Worm (Caenorhabditis elegans) whole organism, L4 larva: Measurements from ENCODE around the gene T24D5.4.

ENCODE experiments used
- D1046.2 ChIP-seq: fragments of 200-800 bp; sonication (Bioruptor generic); IDR thresholded peaks from 2 replicates; pipeline ENCODE4 v1.3.6; 2022; ENCODE audit warnings: missing genetic modification characterization, missing compliant biosample characterization
- F37D6.2 ChIP-seq: sonication (generic microtip); optimal IDR thresholded peaks from 2 replicates; lab custom pipeline; 2016; ENCODE audit warnings: mild to moderate bottlenecking, missing genetic modification characterization, missing compliant biosample characterization
- T20F7.1 ChIP-seq: fragments of 200-800 bp; sonication (Bioruptor generic); optimal IDR thresholded peaks from 2 replicates; lab custom pipeline; 2018; ENCODE audit warnings: mild to moderate bottlenecking, missing genetic modification characterization, missing compliant biosample characterization
- T26A8.4 ChIP-seq: fragments of 200-800 bp; sonication (Bioruptor generic); IDR thresholded peaks from 2 replicates; pipeline ENCODE4 v1.3.6; 2022; ENCODE audit warnings: missing genetic modification characterization, missing compliant biosample characterization
- arid-1 ChIP-seq: fragments of 200-800 bp; sonication (Bioruptor generic); conservative IDR thresholded peaks from 2 replicates; pipeline ENCODE4 v1.3.6; 2022; ENCODE audit warnings: missing genetic modification reagents, missing genetic modification characterization, missing compliant biosample characterization
- ceh-20 ChIP-seq: fragments of 200-800 bp; sonication (Bioruptor generic); IDR thresholded peaks from 2 replicates; pipeline ENCODE4 v1.3.6; 2022; ENCODE audit warnings: missing genetic modification reagents, missing genetic modification characterization, missing compliant biosample characterization
- ceh-32 ChIP-seq: sonication (generic microtip); optimal IDR thresholded peaks from 2 replicates; lab custom pipeline; 2016; ENCODE audit warnings: mild to moderate bottlenecking, missing genetic modification characterization, missing compliant biosample characterization; ENCODE audit not compliant: poor library complexity
- ces-1 ChIP-seq: fragments of 150-350 bp; sonication (generic microtip); optimal IDR thresholded peaks from 4 replicates; lab custom pipeline; 2014; ENCODE audit warnings: missing biosample characterization, missing genetic modification reagents, missing genetic modification characterization
- cey-2 ChIP-seq: sonication (generic microtip); optimal IDR thresholded peaks from 3 replicates; lab custom pipeline; 2017; ENCODE audit warnings: missing genetic modification characterization, mild to moderate bottlenecking, missing compliant biosample characterization, antibody characterized with exemption, borderline replicate concordance; ENCODE audit not compliant: insufficient read depth
- daf-12 ChIP-seq: fragments of 150-350 bp; optimal IDR thresholded peaks from 2 replicates; lab custom pipeline; 2014; ENCODE audit warnings: missing biosample characterization, missing genetic modification reagents, missing genetic modification characterization
- dmd-9 ChIP-seq: fragments of 200-800 bp; sonication (Bioruptor generic); IDR thresholded peaks from 2 replicates; pipeline ENCODE4 v1.3.6; 2022; ENCODE audit warnings: missing genetic modification reagents, missing genetic modification characterization, missing compliant biosample characterization
- duxl-1 ChIP-seq: sonication (generic microtip); optimal IDR thresholded peaks from 2 replicates; lab custom pipeline; 2016; ENCODE audit warnings: mild to moderate bottlenecking, missing genetic modification characterization, moderate library complexity, missing compliant biosample characterization; ENCODE audit not compliant: poor library complexity
- dve-1 ChIP-seq: sonication (generic microtip); optimal IDR thresholded peaks from 2 replicates; lab custom pipeline; 2017; ENCODE audit warnings: antibody characterized with exemption, mild to moderate bottlenecking, missing genetic modification characterization, missing compliant biosample characterization; ENCODE audit not compliant: insufficient read depth
- egl-27 ChIP-seq: sonication (generic microtip); optimal IDR thresholded peaks from 3 replicates; lab custom pipeline; 2017; ENCODE audit warnings: missing biosample characterization, missing genetic modification reagents, missing genetic modification characterization
- fkh-10 ChIP-seq: fragments of 150-350 bp; optimal IDR thresholded peaks from 2 replicates; lab custom pipeline; 2014; ENCODE audit warnings: missing biosample characterization, missing genetic modification reagents, missing genetic modification characterization
- fos-1 ChIP-seq: fragments of 150-350 bp; optimal IDR thresholded peaks from 2 replicates; lab custom pipeline; 2014; ENCODE audit warnings: missing biosample characterization, missing genetic modification characterization
- hlh-30 ChIP-seq: sonication (generic microtip); optimal IDR thresholded peaks from 2 replicates; lab custom pipeline; 2017; ENCODE audit warnings: antibody characterized with exemption, mild to moderate bottlenecking, missing genetic modification characterization, missing compliant biosample characterization; ENCODE audit not compliant: insufficient read depth
- hmg-1.1 ChIP-seq: fragments of 200-800 bp; sonication (Bioruptor generic); IDR thresholded peaks from 2 replicates; pipeline ENCODE4 v1.3.6; 2022; ENCODE audit warnings: missing genetic modification reagents, missing genetic modification characterization, missing compliant biosample characterization
- lin-13 ChIP-seq: fragments of 150-350 bp; optimal IDR thresholded peaks from 2 replicates; lab custom pipeline; 2014; ENCODE audit warnings: missing biosample characterization, missing genetic modification reagents, missing genetic modification characterization
- madf-9 ChIP-seq: fragments of 200-800 bp; sonication (Bioruptor generic); conservative IDR thresholded peaks from 2 replicates; pipeline ENCODE4 v1.3.6; 2022; ENCODE audit warnings: missing genetic modification reagents, missing genetic modification characterization, missing compliant biosample characterization
- mdl-1 ChIP-seq, 2 experiments: fragments of 150-350 bp in 1 of 2; sonication (generic microtip) in 1 of 2; optimal IDR thresholded peaks; 2 replicates each; lab custom pipeline; 2014 to 2017; ENCODE audit warnings: missing biosample characterization in 2 of 2, missing genetic modification characterization in 2 of 2
- mdt-29 ChIP-seq: fragments of 200-800 bp; sonication (Bioruptor generic); IDR thresholded peaks from 2 replicates; pipeline ENCODE4 v1.3.6; 2022; ENCODE audit warnings: missing genetic modification reagents, missing genetic modification characterization, missing compliant biosample characterization
- mep-1 ChIP-seq: fragments of 150-350 bp; sonication (generic microtip); optimal IDR thresholded peaks from 3 replicates; lab custom pipeline; 2014; ENCODE audit warnings: missing biosample characterization, missing genetic modification characterization
- nhr-102 ChIP-seq: sonication (generic microtip); optimal IDR thresholded peaks from 2 replicates; lab custom pipeline; 2016; ENCODE audit warnings: mild to moderate bottlenecking, missing genetic modification characterization, moderate library complexity, missing compliant biosample characterization
- nhr-25 ChIP-seq: sonication (generic microtip); optimal IDR thresholded peaks from 2 replicates; lab custom pipeline; 2017; ENCODE audit warnings: missing genetic modification characterization, mild to moderate bottlenecking, missing compliant biosample characterization, antibody characterized with exemption, moderate library complexity, borderline replicate concordance; ENCODE audit not compliant: insufficient read depth
- nhr-6 ChIP-seq: fragments of 150-350 bp; optimal IDR thresholded peaks from 2 replicates; lab custom pipeline; 2014; ENCODE audit warnings: missing biosample characterization, missing genetic modification characterization
- pha-4 ChIP-seq, 2 experiments: fragments of 150-350 bp in 1 of 2; fragments of 200-800 bp in 1 of 2; sonication (Bioruptor generic) in 1 of 2; IDR thresholded peaks in 1 of 2; optimal IDR thresholded peaks in 1 of 2; 2 replicates each; pipeline versions ENCODE4 v1.3.6 to Lab custom; 2014 to 2022; ENCODE audit warnings: missing genetic modification characterization in 2 of 2, missing genetic modification reagents in 2 of 2, missing biosample characterization in 1 of 2, missing compliant biosample characterization in 1 of 2
- skn-1 ChIP-seq: fragments of 150-350 bp; optimal IDR thresholded peaks from 2 replicates; lab custom pipeline; 2014; ENCODE audit warnings: missing biosample characterization, missing genetic modification characterization
- snpc-4 ChIP-seq: fragments of 150-350 bp; optimal IDR thresholded peaks from 2 replicates; lab custom pipeline; 2014; ENCODE audit warnings: missing biosample characterization, missing genetic modification characterization
- unc-62 ChIP-seq, 3 experiments: fragments of 150-350 bp in 1 of 3; sonication (generic microtip); optimal IDR thresholded peaks in 2 of 3; peaks in 1 of 3; 1 replicate in 1 of 3; 2 replicates in 2 of 3; lab custom pipeline; 2014 to 2017; ENCODE audit warnings: missing biosample characterization in 3 of 3, missing genetic modification characterization in 3 of 3, missing genetic modification reagents in 3 of 3, missing genotype in 1 of 3
- vab-7 ChIP-seq: fragments of 200-800 bp; sonication (Bioruptor generic); IDR thresholded peaks from 2 replicates; pipeline ENCODE4 v1.3.6; 2022; ENCODE audit warnings: missing genetic modification reagents, missing genetic modification characterization, missing compliant biosample characterization
- zip-11 ChIP-seq: fragments of 200-800 bp; sonication (Bioruptor generic); IDR thresholded peaks from 2 replicates; pipeline ENCODE4 v1.3.6; 2022; ENCODE audit warnings: missing genetic modification characterization, missing compliant biosample characterization
- zip-2 ChIP-seq: fragments of 150-350 bp; optimal IDR thresholded peaks from 2 replicates; lab custom pipeline; 2014; ENCODE audit warnings: missing biosample characterization, missing genetic modification characterization
- ztf-11 ChIP-seq: fragments of 150-350 bp; optimal IDR thresholded peaks from 2 replicates; lab custom pipeline; 2014; ENCODE audit warnings: missing biosample characterization, missing genetic modification characterization

T24D5.4 gene

ce11 chrX:12640459-12640858, 43.5 kb downstream of the T24D5.4 start, which contains the start of gene R09A8.5:
TSS of gene R09A8.5 (minus strand) at chrX:12640559.
- TF ChIP-seq fos-1 (no peak), mdl-1 (tag; optimal IDR thresholded peaks at IDR 0.05; lab: Kevin White, UChicago) (no peak), F37D6.2 (no peak), arid-1 (GFP tag; lab: Robert Waterston, UW) (no peak), madf-9 (GFP tag; lab: Robert Waterston, UW) (no peak), egl-27 (tag; lab: Kevin White, UChicago) (no peak), daf-12 (tag; lab: Kevin White, UChicago) (no peak), zip-11 (GFP tag; lab: Robert Waterston, UW) (no peak), hmg-1.1 (no peak), ztf-11 (no peak)

ce11 chrX:12640961-12641360, 44.0 kb downstream of the T24D5.4 start:
- TF ChIP-seq mdt-29 (GFP tag; lab: Robert Waterston, UW) = no peak
- no peak for TF ChIP-seq dmd-9 (GFP tag; lab: Robert Waterston, UW)
- no peak for TF ChIP-seq ces-1 (GFP tag; lab: Kevin White, UChicago)
- TF ChIP-seq ceh-20 (GFP tag; lab: Robert Waterston, UW) = no peak
- no peak for TF ChIP-seq pha-4 (GFP tag; IDR thresholded peaks at IDR 0.05; lab: Robert Waterston, UW)
- no peak for TF ChIP-seq pha-4 (tag; optimal IDR thresholded peaks at IDR 0.05; lab: Kevin White, UChicago)
- no peak for TF ChIP-seq dve-1 (tag; lab: Kevin White, UChicago)
- TF ChIP-seq T20F7.1 (GFP tag; lab: Kevin White, UChicago) = no peak
- TF ChIP-seq nhr-102 (tag; lab: Kevin White, UChicago) = no peak
- TF ChIP-seq D1046.2 (GFP tag; lab: Robert Waterston, UW) = no peak
- no peak for TF ChIP-seq snpc-4 (tag; lab: Kevin White, UChicago)
- TF ChIP-seq skn-1 (tag; lab: Kevin White, UChicago) = no peak
- TF ChIP-seq mep-1 (tag; lab: Kevin White, UChicago) = no peak
- TF ChIP-seq ceh-32 (tag; lab: Kevin White, UChicago) = no peak
- TF ChIP-seq duxl-1 (tag; lab: Kevin White, UChicago) = no peak
- no peak for TF ChIP-seq fkh-10
- no peak for TF ChIP-seq lin-13 (GFP tag; lab: Kevin White, UChicago)
- no peak for TF ChIP-seq nhr-6 (tag; lab: Kevin White, UChicago)
- TF ChIP-seq, all 104 proteins: peak for 0

- no peak for TF ChIP-seq T26A8.4
- no peak for TF ChIP-seq nhr-25
- TF ChIP-seq mdl-1 (tag; optimal IDR thresholded peaks at IDR 0.05; lab: Kevin White, UChicago) = peak in 1 of 2 experiments; percentile 11
- peak; percentile 24 for TF ChIP-seq mep-1 (tag; lab: Kevin White, UChicago)
- no peak for TF ChIP-seq nhr-102 (tag; lab: Kevin White, UChicago)
- no peak for TF ChIP-seq zip-2 (tag; lab: Kevin White, UChicago)
- TF ChIP-seq hlh-30 (tag; lab: Kevin White, UChicago) = peak; percentile 44
- TF ChIP-seq unc-62 (GFP tag; optimal IDR thresholded peaks at IDR 0.05 in 1 of 2; lab: Kevin White, UChicago) = peak in 1 of 2 experiments; percentile 83
- no peak for TF ChIP-seq unc-62 (tag; optimal IDR thresholded peaks at IDR 0.05; lab: Kevin White, UChicago)
- no peak for TF ChIP-seq pha-4 (GFP tag; IDR thresholded peaks at IDR 0.05; lab: Robert Waterston, UW)
- peak; percentile 78 for TF ChIP-seq pha-4 (tag; optimal IDR thresholded peaks at IDR 0.05; lab: Kevin White, UChicago)
- TF ChIP-seq lin-13 (GFP tag; lab: Kevin White, UChicago) = no peak
- TF ChIP-seq cey-2 (tag; lab: Kevin White, UChicago) = no peak
These were observed 46.0 kb downstream of the T24D5.4 start for ce11 chrX:12642952-12643351.

ce11 chrX:12645846-12646245, 48.9 kb downstream of the T24D5.4 start:
- TF ChIP-seq unc-62 (GFP tag; optimal IDR thresholded peaks at IDR 0.05 in 1 of 2; lab: Kevin White, UChicago) = peak in 1 of 2 experiments; percentile 86
- no peak for TF ChIP-seq unc-62 (tag; optimal IDR thresholded peaks at IDR 0.05; lab: Kevin White, UChicago)
- no peak for TF ChIP-seq vab-7 (GFP tag; lab: Robert Waterston, UW)
- TF ChIP-seq, all 104 proteins: peak for 1
